Fruit fly (Drosophila melanogaster) whole organism, embryonic: ENCODE measurements around the gene CG42814.
A peak's percentile ranks its signal among the peaks of the same experiment; 100 is the strongest.

Source experiments
- Adf1 ChIP-seq: fragments of 200-800 bp; sonication (Bioruptor generic); IDR thresholded peaks from 2 replicates; pipeline ENCODE4 v1.3.6; 2022; ENCODE audit warnings: missing biosample characterization, missing genetic modification characterization
- CG10959 ChIP-seq: fragments of 200-800 bp; sonication (Bioruptor generic); IDR thresholded peaks from 2 replicates; pipeline ENCODE4 v1.3.6; 2022; ENCODE audit warnings: missing biosample characterization, missing genetic modification characterization
- CG11398 ChIP-seq: fragments of 200-800 bp; sonication (Bioruptor generic); optimal IDR thresholded peaks from 2 replicates; lab custom pipeline; 2016; ENCODE audit warnings: missing biosample characterization, missing genetic modification characterization
- CG11560 ChIP-seq: fragments of 200-800 bp; sonication (Bioruptor generic); IDR thresholded peaks from 3 replicates; pipeline ENCODE4 v1.3.6; 2022; ENCODE audit warnings: missing biosample characterization, missing genetic modification characterization
- CG12155 ChIP-seq: fragments of 200-800 bp; sonication (Bioruptor generic); optimal IDR thresholded peaks from 3 replicates; lab custom pipeline; 2016; ENCODE audit warnings: missing biosample characterization, missing genetic modification characterization
- CG1792 ChIP-seq: fragments of 200-800 bp; sonication (Bioruptor generic); optimal IDR thresholded peaks from 2 replicates; lab custom pipeline; 2016; ENCODE audit warnings: missing biosample characterization, missing genetic modification characterization
- CG18599 ChIP-seq: fragments of 200-800 bp; sonication (Bioruptor generic); optimal IDR thresholded peaks from 3 replicates; lab custom pipeline; 2017; ENCODE audit warnings: missing biosample characterization, missing genetic modification characterization, mild to moderate bottlenecking, moderate library complexity, missing genetic modification reagents
- CG2678 ChIP-seq: fragments of 200-800 bp; sonication (Bioruptor generic); optimal IDR thresholded peaks from 3 replicates; lab custom pipeline; 2019; ENCODE audit warnings: missing biosample characterization, mild to moderate bottlenecking, missing genetic modification characterization, moderate library complexity
- CG2712 ChIP-seq: fragments of 200-800 bp; optimal IDR thresholded peaks from 3 replicates; lab custom pipeline; 2019; ENCODE audit warnings: missing biosample characterization, mild to moderate bottlenecking, missing genetic modification characterization, moderate library complexity
- CG32772 ChIP-seq: fragments of 200-800 bp; sonication (Bioruptor generic); IDR thresholded peaks from 2 replicates; pipeline ENCODE4 v1.3.6; 2022; ENCODE audit warnings: missing biosample characterization, missing genetic modification characterization
- CG34224 ChIP-seq: fragments of 200-800 bp; sonication (Bioruptor generic); IDR thresholded peaks from 3 replicates; pipeline ENCODE4 v1.3.6; 2022; ENCODE audit warnings: missing biosample characterization, missing genetic modification characterization; ENCODE audit not compliant: partially characterized antibody
- CG43689 ChIP-seq: fragments of 200-800 bp; sonication (Bioruptor generic); IDR thresholded peaks from 2 replicates; pipeline ENCODE4 v1.3.6; 2022; ENCODE audit warnings: missing biosample characterization, missing genetic modification characterization
- CG6272 ChIP-seq: fragments of 200-800 bp; sonication (Bioruptor generic); IDR thresholded peaks from 2 replicates; pipeline ENCODE4 v1.3.6; 2022; ENCODE audit warnings: missing biosample characterization, missing genetic modification characterization
- CG6791 ChIP-seq: fragments of 200-800 bp; sonication (Bioruptor generic); IDR thresholded peaks from 3 replicates; pipeline ENCODE4 v1.3.6; 2022; ENCODE audit warnings: missing biosample characterization, missing genetic modification characterization; ENCODE audit not compliant: partially characterized antibody
- CG7372 ChIP-seq: fragments of 200-800 bp; sonication (Bioruptor generic); IDR thresholded peaks from 2 replicates; pipeline ENCODE4 v1.3.6; 2022; ENCODE audit warnings: missing biosample characterization, missing genetic modification characterization
- CG9609 ChIP-seq: fragments of 200-800 bp; sonication (Bioruptor generic); optimal IDR thresholded peaks from 3 replicates; lab custom pipeline; 2016; ENCODE audit warnings: missing biosample characterization, missing genetic modification characterization
- CHES-1-like ChIP-seq: fragments of 200-800 bp; sonication (Bioruptor generic); optimal IDR thresholded peaks from 2 replicates; lab custom pipeline; 2016; ENCODE audit warnings: missing biosample characterization, missing genetic modification characterization
- CkIIα-i1 ChIP-seq: fragments of 200-800 bp; sonication (Bioruptor generic); IDR thresholded peaks from 2 replicates; pipeline ENCODE4 v1.3.6; 2022; ENCODE audit warnings: missing biosample characterization, missing genetic modification characterization
- Dad ChIP-seq: fragments of 200-800 bp; sonication (Bioruptor generic); optimal IDR thresholded peaks from 3 replicates; lab custom pipeline; 2016; ENCODE audit warnings: missing biosample characterization, missing genetic modification characterization
- Dfd ChIP-seq, 2 experiments: fragments of >200 bp; optimal IDR thresholded peaks; 2 replicates each; lab custom pipeline; 2017; ENCODE audit warnings: missing biosample characterization in 2 of 2, missing genetic modification characterization in 2 of 2
- Dip3 ChIP-seq: fragments of 200-800 bp; sonication (Bioruptor generic); optimal IDR thresholded peaks from 3 replicates; lab custom pipeline; 2016; ENCODE audit warnings: missing biosample characterization, missing genetic modification characterization
- E2f2 ChIP-seq: fragments of 200-800 bp; sonication (Bioruptor generic); IDR thresholded peaks from 2 replicates; pipeline ENCODE4 v1.3.6; 2022; ENCODE audit warnings: missing biosample characterization, missing genetic modification characterization
- Fer2 ChIP-seq: fragments of 200-800 bp; sonication (Bioruptor generic); optimal IDR thresholded peaks from 2 replicates; lab custom pipeline; 2018; ENCODE audit warnings: missing biosample characterization, mild to moderate bottlenecking, missing genetic modification characterization, moderate library complexity
- Hey ChIP-seq: fragments of 200-800 bp; sonication (Bioruptor generic); optimal IDR thresholded peaks from 3 replicates; lab custom pipeline; 2018; ENCODE audit warnings: missing biosample characterization, mild to moderate bottlenecking, missing genetic modification characterization
- HmgZ ChIP-seq: fragments of 200-800 bp; sonication (Bioruptor generic); optimal IDR thresholded peaks from 2 replicates; lab custom pipeline; 2018; ENCODE audit warnings: missing biosample characterization, mild to moderate bottlenecking, missing genetic modification characterization
- Hr78 ChIP-seq, 2 experiments: fragments of 200-800 bp in 1 of 2; fragments of >200 bp in 1 of 2; sonication (Bioruptor generic) in 1 of 2; optimal IDR thresholded peaks; 2 replicates each; lab custom pipeline; 2017 to 2019; ENCODE audit warnings: missing biosample characterization in 2 of 2, missing genetic modification characterization in 2 of 2, mild to moderate bottlenecking in 1 of 2, moderate library complexity in 1 of 2
- Optix ChIP-seq: fragments of 200-800 bp; sonication (Bioruptor generic); IDR thresholded peaks from 3 replicates; pipeline ENCODE4 v1.3.6; 2022; ENCODE audit warnings: missing biosample characterization, missing genetic modification characterization
- Spps ChIP-seq: fragments of 200-800 bp; sonication (Bioruptor generic); optimal IDR thresholded peaks from 2 replicates; lab custom pipeline; 2018; ENCODE audit warnings: missing biosample characterization, mild to moderate bottlenecking, missing genetic modification characterization
- Vsx1 ChIP-seq: fragments of 200-800 bp; sonication (Bioruptor generic); optimal IDR thresholded peaks from 2 replicates; lab custom pipeline; 2017; ENCODE audit warnings: missing biosample characterization, mild to moderate bottlenecking, missing genetic modification characterization, missing genetic modification reagents
- bowl ChIP-seq: fragments of 200-800 bp; sonication (Bioruptor generic); IDR thresholded peaks from 2 replicates; pipeline ENCODE4 v1.3.6; 2022; ENCODE audit warnings: missing biosample characterization, missing genetic modification characterization
- cato ChIP-seq: fragments of 200-800 bp; sonication (Bioruptor generic); optimal IDR thresholded peaks from 2 replicates; lab custom pipeline; 2016; ENCODE audit warnings: missing biosample characterization, missing genetic modification characterization, borderline replicate concordance
- cwo ChIP-seq: fragments of 200-800 bp; sonication (Bioruptor generic); optimal IDR thresholded peaks from 3 replicates; lab custom pipeline; 2017; ENCODE audit warnings: missing biosample characterization, missing genetic modification characterization, mild to moderate bottlenecking, moderate library complexity, missing genetic modification reagents
- dimm ChIP-seq: fragments of 200-800 bp; sonication (Bioruptor generic); IDR thresholded peaks from 2 replicates; pipeline ENCODE4 v1.3.6; 2022; ENCODE audit warnings: missing biosample characterization, missing genetic modification characterization
- exex ChIP-seq: fragments of 200-800 bp; sonication (Bioruptor generic); optimal IDR thresholded peaks from 4 replicates; lab custom pipeline; 2018; ENCODE audit warnings: missing biosample characterization, mild to moderate bottlenecking, missing genetic modification characterization, moderate library complexity
- gcm2 ChIP-seq: fragments of 200-800 bp; sonication (Bioruptor generic); optimal IDR thresholded peaks from 2 replicates; lab custom pipeline; 2016; ENCODE audit warnings: missing biosample characterization, missing genetic modification characterization
- grau ChIP-seq: fragments of 200-800 bp; optimal IDR thresholded peaks from 3 replicates; lab custom pipeline; 2019; ENCODE audit warnings: missing biosample characterization, mild to moderate bottlenecking, missing genetic modification characterization, moderate library complexity
- lab ChIP-seq: fragments of 200-800 bp; sonication (Bioruptor generic); optimal IDR thresholded peaks from 3 replicates; lab custom pipeline; 2017; ENCODE audit warnings: missing biosample characterization, missing genetic modification characterization, mild to moderate bottlenecking, moderate library complexity, missing genetic modification reagents
- lola ChIP-seq, 3 experiments: fragments of >200 bp in 2 of 3; fragments of 200-800 bp in 1 of 3; sonication (Bioruptor generic) in 1 of 3; optimal IDR thresholded peaks; 2 replicates each; lab custom pipeline; 2017 to 2019; ENCODE audit warnings: missing biosample characterization in 3 of 3, missing genetic modification characterization in 3 of 3, mild to moderate bottlenecking in 1 of 3, moderate library complexity in 1 of 3
- mirr ChIP-seq: fragments of 200-800 bp; sonication (Bioruptor generic); optimal IDR thresholded peaks from 3 replicates; lab custom pipeline; 2018; ENCODE audit warnings: missing biosample characterization, mild to moderate bottlenecking, missing genetic modification characterization
- nerfin-2 ChIP-seq: fragments of 200-800 bp; sonication (Bioruptor generic); IDR thresholded peaks from 2 replicates; pipeline ENCODE4 v1.3.6; 2022; ENCODE audit warnings: missing biosample characterization, missing genetic modification characterization; ENCODE audit not compliant: partially characterized antibody
- nmo ChIP-seq: fragments of 200-800 bp; sonication (Bioruptor generic); optimal IDR thresholded peaks from 2 replicates; lab custom pipeline; 2018; ENCODE audit warnings: missing biosample characterization, mild to moderate bottlenecking, missing genetic modification characterization, moderate library complexity
- p53 ChIP-seq: fragments of 200-800 bp; sonication (Bioruptor generic); optimal IDR thresholded peaks from 2 replicates; lab custom pipeline; 2016; ENCODE audit warnings: missing biosample characterization, missing genetic modification characterization
- pb ChIP-seq: fragments of 200-800 bp; sonication (Bioruptor generic); optimal IDR thresholded peaks from 3 replicates; lab custom pipeline; 2016; ENCODE audit warnings: missing biosample characterization, missing genetic modification characterization
- pros ChIP-seq: fragments of 200-800 bp; sonication (Bioruptor generic); optimal IDR thresholded peaks from 3 replicates; lab custom pipeline; 2019; ENCODE audit warnings: missing biosample characterization, mild to moderate bottlenecking, missing genetic modification characterization, moderate library complexity
- psq ChIP-seq: fragments of 200-800 bp; sonication (Bioruptor generic); optimal IDR thresholded peaks from 2 replicates; lab custom pipeline; 2017; ENCODE audit warnings: missing biosample characterization, missing genetic modification characterization
- ssp ChIP-seq: fragments of 200-800 bp; sonication (Bioruptor generic); IDR thresholded peaks from 2 replicates; pipeline ENCODE4 v1.3.6; 2022; ENCODE audit warnings: missing biosample characterization, missing genetic modification characterization
- unc-4 ChIP-seq: fragments of 200-800 bp; sonication (Bioruptor generic); IDR thresholded peaks from 2 replicates; pipeline ENCODE4 v1.3.6; 2022; ENCODE audit warnings: missing biosample characterization, missing genetic modification characterization; ENCODE audit not compliant: partially characterized antibody
- unpg ChIP-seq: fragments of 200-800 bp; sonication (Bioruptor generic); optimal IDR thresholded peaks from 3 replicates; lab custom pipeline; 2018; ENCODE audit warnings: missing biosample characterization, mild to moderate bottlenecking, missing genetic modification characterization, moderate library complexity
- zen ChIP-seq: fragments of 200-800 bp; sonication (Bioruptor generic); optimal IDR thresholded peaks from 3 replicates; lab custom pipeline; 2018; ENCODE audit warnings: missing biosample characterization, mild to moderate bottlenecking, missing genetic modification characterization, moderate library complexity

CG42814 gene

dm6 chr3R:27244742-27245400 is 15.6 kb upstream of the CG42814 start, which contains the start of gene CG18766 (continued):
- TF ChIP-seq nmo (GFP tag; lab: Kevin White, UChicago) (peak; percentile 52), CG2712 (tag; lab: Kevin White, UChicago) (no peak), Vsx1 (GFP tag; lab: Kevin White, UChicago) (no peak), CG12155 (GFP tag; lab: Kevin White, UChicago) (no peak), exex (tag; lab: Kevin White, UChicago) (peak; percentile 30), cato (GFP tag; lab: Kevin White, UChicago) (no peak), CHES-1-like (peak; percentile 51), CG18599 (GFP tag; lab: Kevin White, UChicago) (peak; percentile 4), ssp (no peak), p53 (GFP tag; lab: Kevin White, UChicago) (no peak), pb (peak; percentile 56), psq (no peak), Dfd (GFP tag; optimal IDR thresholded peaks at IDR 0.05; lab: Kevin White, UChicago) (no peak), zen (tag; lab: Kevin White, UChicago) (peak; percentile 55), unpg (GFP tag; lab: Kevin White, UChicago) (peak; percentile 8), Adf1 (GFP tag; lab: Robert Waterston, UW) (peak; percentile 66), CG11560 (tag; lab: Robert Waterston, UW) (no peak), Optix (no peak), CkIIα-i1 (GFP tag; lab: Robert Waterston, UW) (no peak), grau (tag; lab: Kevin White, UChicago) (peak; percentile 29), bowl (GFP tag; lab: Robert Waterston, UW) (no peak), Hey (no peak), CG10959 (GFP tag; lab: Robert Waterston, UW) (no peak), cwo (GFP tag; lab: Kevin White, UChicago) (no peak), lab (GFP tag; lab: Kevin White, UChicago) (no peak), Spps (tag; lab: Kevin White, UChicago) (peak; percentile 3), CG9609 (no peak), CG1792 (GFP tag; lab: Kevin White, UChicago) (peak; percentile 5), CG6791 (GFP tag; lab: Robert Waterston, UW) (peak; percentile 28; the same call in 1 of the 3 replicates), CG7372 (GFP tag; lab: Robert Waterston, UW) (no peak), pros (peak; percentile 4), HmgZ (peak; percentile 88), E2f2 (GFP tag; lab: Robert Waterston, UW) (peak; percentile 92), dimm (GFP tag; lab: Robert Waterston, UW) (no peak), CG11398 (no peak), Dad (no peak), Hr78 (GFP tag; optimal IDR thresholded peaks at IDR 0.05; lab: Kevin White, UChicago) (peak in 1 of 2 experiments; percentile 91), CG32772 (GFP tag; lab: Robert Waterston, UW) (no peak), CG2678 (no peak), CG43689 (GFP tag; lab: Robert Waterston, UW) (no peak), unc-4 (GFP tag; lab: Robert Waterston, UW) (no peak), nerfin-2 (no peak), mirr (GFP tag; lab: Kevin White, UChicago) (no peak), Dip3 (GFP tag; lab: Kevin White, UChicago) (no peak), CG6272 (GFP tag; lab: Robert Waterston, UW) (no peak), gcm2 (GFP tag; lab: Kevin White, UChicago) (no peak), Fer2 (tag; lab: Kevin White, UChicago) (no peak), lola (GFP tag; optimal IDR thresholded peaks at IDR 0.05; lab: Kevin White, UChicago) (no peak), CG34224 (no peak)
